Fruit fly (Drosophila melanogaster) S2 (cell line): ENCODE data around the gene Gas41.

Experiments used
- CG8478 ChIP-seq: fragments of >200 bp; optimal IDR thresholded peaks from 2 replicates; lab custom pipeline; 2018
- CTCF ChIP-seq, 2 experiments: fragments of >200 bp; optimal IDR thresholded peaks; 2 replicates each; lab custom pipeline; 2018

DNA sequence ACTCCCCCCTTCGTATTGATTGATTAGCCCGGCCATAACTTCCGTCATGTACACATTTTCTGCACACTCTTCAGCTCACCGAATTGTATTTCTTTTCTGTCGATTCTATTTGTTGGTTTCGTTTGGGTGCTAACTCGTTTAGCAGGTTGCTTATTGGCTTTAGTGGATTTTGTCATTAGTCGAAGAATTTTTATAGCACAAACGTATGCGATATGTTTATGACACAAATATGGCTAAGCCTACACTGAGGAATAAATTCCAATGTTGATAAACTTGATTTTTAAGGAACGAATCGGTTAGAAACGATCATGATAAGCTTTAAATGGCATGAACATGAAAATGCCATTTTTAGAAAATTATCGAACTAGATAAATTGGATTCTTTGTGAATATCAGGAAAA, 48.7 kb upstream of the Gas41 start:
- TF ChIP-seq CG8478 (lab: Kevin White, UChicago) (no peak), CTCF (optimal IDR thresholded peaks at IDR 0.05; lab: Kevin White, UChicago) (no peak)
